Worm (Caenorhabditis elegans) whole organism, early embryonic: Measurements from ENCODE around the gene his-42.

Source experiments
- aly-1 ChIP-seq: sonication (generic microtip); optimal IDR thresholded peaks from 2 replicates; lab custom pipeline; 2016; ENCODE audit warnings: missing genetic modification characterization, missing compliant biosample characterization
- ama-1 ChIP-seq: fragments of 150-350 bp; optimal IDR thresholded peaks from 2 replicates; lab custom pipeline; 2014
- flt-1 ChIP-seq: fragments of 200-800 bp; sonication (Bioruptor generic); IDR thresholded peaks from 2 replicates; pipeline ENCODE4 v1.3.6; 2022; ENCODE audit warnings: missing genetic modification characterization, missing compliant biosample characterization
- hnd-1 ChIP-seq: sonication (generic microtip); optimal IDR thresholded peaks from 2 replicates; lab custom pipeline; 2016; ENCODE audit warnings: missing genetic modification characterization, missing compliant biosample characterization
- tra-4 ChIP-seq: sonication (generic microtip); optimal IDR thresholded peaks from 2 replicates; lab custom pipeline; 2017; ENCODE audit warnings: missing genetic modification characterization, missing compliant biosample characterization

DNA sequence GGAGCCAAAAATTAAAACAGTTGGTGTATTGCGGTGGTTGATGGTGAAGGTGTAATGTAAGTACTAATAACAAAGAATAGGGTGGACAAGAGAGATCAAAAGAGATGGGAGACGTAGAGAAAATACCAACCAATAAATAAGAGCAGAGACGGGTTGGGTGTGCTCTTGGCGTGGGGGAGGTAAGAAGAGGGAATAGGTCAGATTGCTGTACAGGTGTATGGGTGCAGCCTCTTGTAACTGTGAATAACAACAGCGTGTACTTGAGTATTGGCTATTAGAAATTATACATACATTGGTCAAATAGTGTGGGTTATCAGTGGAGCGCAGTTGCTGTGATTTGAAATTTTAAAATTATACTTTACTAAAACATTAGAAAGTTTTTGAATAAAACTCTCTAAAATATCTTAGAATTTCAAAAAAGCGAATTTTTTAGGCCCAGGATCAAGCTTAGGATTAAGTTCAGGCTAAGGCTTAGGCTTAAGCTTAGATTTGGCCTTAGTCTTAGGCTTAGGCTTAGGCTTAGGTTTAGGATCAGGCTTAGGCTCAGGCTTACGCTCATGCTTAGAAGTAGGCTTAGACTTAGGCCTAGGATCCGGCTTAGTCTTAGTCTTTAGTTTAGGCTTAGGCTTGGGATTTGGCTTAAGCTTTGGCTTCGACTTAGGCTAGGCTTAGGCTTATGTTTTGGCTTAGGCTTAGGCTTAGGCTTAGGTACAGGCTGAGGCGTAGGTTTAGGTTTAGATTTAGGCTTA, 12.8 kb upstream of the his-42 start, which contains the start of gene F08G2.7:
- TF ChIP-seq ama-1, result no peak
- no peak for TF ChIP-seq hnd-1
- peak; percentile 27 for TF ChIP-seq aly-1
- no peak for TF ChIP-seq flt-1
- no peak for TF ChIP-seq tra-4
